Fruit fly (Drosophila melanogaster): Measurements from ENCODE around the gene CG2258.

- TF ChIP-seq CG6792 (GFP tag; optimal IDR thresholded peaks at IDR 0.05) (no peak), achi (GFP tag; optimal IDR thresholded peaks at IDR 0.05) (no peak), Sox102F (GFP tag; optimal IDR thresholded peaks at IDR 0.05) (no peak), vri (GFP tag; optimal IDR thresholded peaks at IDR 0.05) (no peak), Hr39 (GFP tag; optimal IDR thresholded peaks at IDR 0.05) (no peak), pdm3 (GFP tag; optimal IDR thresholded peaks at IDR 0.05) (no peak), fd59A (GFP tag; optimal IDR thresholded peaks at IDR 0.05) (no peak), CG11294 (GFP tag; IDR thresholded peaks at IDR 0.05) (no peak)
Measured at dm6 chrX:8115343-8115676, 13.4 kb upstream of the CG2258 start.
